Fruit fly (Drosophila melanogaster): ENCODE measurements around the gene CG11854.

The CG11854 gene

dm6 chr3R:25232271-25232989 lies 9.4 kb upstream of the CG11854 start, which contains the start of gene Cad96Cb (continued):
- TF ChIP-seq CG1024 (GFP tag; IDR thresholded peaks at IDR 0.05) (0 out of 2 replicates have a peak, but pooled peaks have one; percentile 12), Deaf1 (tag; optimal IDR thresholded peaks at IDR 0.05) (no peak), Nf-YB (GFP tag; optimal IDR thresholded peaks at IDR 0.05) (peak; percentile 67), CG7963 (GFP tag; IDR thresholded peaks at IDR 0.05; ENCODE audit: partially characterized antibody) (0 out of 3 replicates have a peak, but pooled peaks have one; percentile 34), HmgD (GFP tag; optimal IDR thresholded peaks at IDR 0.05) (peak; percentile 28), Ravus (GFP tag; IDR thresholded peaks at IDR 0.05) (no peak), CG14667 (GFP tag; IDR thresholded peaks at IDR 0.05) (0 out of 2 replicates have a peak, but pooled peaks have one; percentile 19), CG8765 (GFP tag; IDR thresholded peaks at IDR 0.05) (no peak), Dref (GFP tag; IDR thresholded peaks at IDR 0.05) (no peak), D19A (tag; optimal IDR thresholded peaks at IDR 0.05) (peak; percentile 84), CG17912 (GFP tag; optimal IDR thresholded peaks at IDR 0.05) (no peak), CG18599 (GFP tag; optimal IDR thresholded peaks at IDR 0.05) (peak; percentile 78), repo (GFP tag; optimal IDR thresholded peaks at IDR 0.05) (peak; percentile 25), CG31224 (GFP tag; IDR thresholded peaks at IDR 0.05) (no peak), onecut (GFP tag; IDR thresholded peaks at IDR 0.05) (peak; percentile 75), CG13424 (tag; optimal IDR thresholded peaks at IDR 0.05) (peak; percentile 86), peb (GFP tag; IDR thresholded peaks at IDR 0.05) (peak; percentile 23; the same call in 1 of the 2 replicates), CG10321 (GFP tag; IDR thresholded peaks at IDR 0.05) (no peak), CG7372 (GFP tag; IDR thresholded peaks at IDR 0.05) (peak; percentile 57; the same call in 1 of the 2 replicates), CG17328 (GFP tag; IDR thresholded peaks at IDR 0.05) (peak; percentile 37), HLHmδ (GFP tag; optimal IDR thresholded peaks at IDR 0.05) (no peak), bowl (GFP tag; IDR thresholded peaks at IDR 0.05) (no peak), CG10147 (GFP tag; optimal IDR thresholded peaks at IDR 0.05) (peak; percentile 77), CG18619 (GFP tag; optimal IDR thresholded peaks at IDR 0.05) (peak; percentile 82), Dll (GFP tag; IDR thresholded peaks at IDR 0.05; ENCODE audit: partially characterized antibody) (0 out of 4 replicates have a peak, but pooled peaks have one; percentile 21), NC2α (GFP tag; optimal IDR thresholded peaks at IDR 0.05) (peak; percentile 62), fd102C (GFP tag; optimal IDR thresholded peaks at IDR 0.05) (no peak), CG11695 (GFP tag; IDR thresholded peaks at IDR 0.05) (peak; percentile 79), CG34422 (GFP tag; IDR thresholded peaks at IDR 0.05) (peak; percentile 41; the same call in 2 of the 3 replicates), CG17612 (GFP tag; IDR thresholded peaks at IDR 0.05) (no peak), da (GFP tag; optimal IDR thresholded peaks at IDR 0.05) (peak; percentile 41), fd3F (GFP tag; optimal IDR thresholded peaks at IDR 0.05) (peak; percentile 24), cwo (GFP tag; optimal IDR thresholded peaks at IDR 0.05) (peak; percentile 67), Camta (GFP tag; optimal IDR thresholded peaks at IDR 0.05) (peak; percentile 86), sug (tag; optimal IDR thresholded peaks at IDR 0.05) (no peak), zfh2 (GFP tag; optimal IDR thresholded peaks at IDR 0.05) (peak; percentile 0), CG9609 (GFP tag; optimal IDR thresholded peaks at IDR 0.05) (peak; percentile 75), slou (GFP tag; optimal IDR thresholded peaks at IDR 0.05) (peak; percentile 35), slbo (GFP tag; IDR thresholded peaks at IDR 0.05) (peak; percentile 38; the same call in 1 of the 2 replicates), CG9797 (GFP tag; optimal IDR thresholded peaks at IDR 0.05) (no peak), Blimp-1 (GFP tag; optimal IDR thresholded peaks at IDR 0.05) (peak; percentile 83), E2f1 (GFP tag; IDR thresholded peaks at IDR 0.05) (peak; percentile 48; the same call in 1 of the 2 replicates), CG31365 (tag; optimal IDR thresholded peaks at IDR 0.05) (no peak), gsb (GFP tag; IDR thresholded peaks at IDR 0.05) (no peak), CG2875 (GFP tag; optimal IDR thresholded peaks at IDR 0.05) (peak; percentile 87), gt (GFP tag; IDR thresholded peaks at IDR 0.05) (no peak; the same call in 1 of the 2 replicates), btn (GFP tag; optimal IDR thresholded peaks at IDR 0.05) (peak; percentile 81), org-1 (GFP tag; optimal IDR thresholded peaks at IDR 0.05) (peak; percentile 87), CG8478 (optimal IDR thresholded peaks at IDR 0.05) (no peak), CG15696 (tag; optimal IDR thresholded peaks at IDR 0.05) (peak; percentile 76)
